Worm (Caenorhabditis elegans) whole organism, L4 larva: ENCODE measurements around the gene blos-8.

ENCODE experiments used
- D1046.2 ChIP-seq: fragments of 200-800 bp; sonication (Bioruptor generic); IDR thresholded peaks from 2 replicates; pipeline ENCODE4 v1.3.6; 2022; ENCODE audit warnings: missing genetic modification characterization, missing compliant biosample characterization
- F37D6.2 ChIP-seq: sonication (generic microtip); optimal IDR thresholded peaks from 2 replicates; lab custom pipeline; 2016; ENCODE audit warnings: mild to moderate bottlenecking, missing genetic modification characterization, missing compliant biosample characterization
- T20F7.1 ChIP-seq: fragments of 200-800 bp; sonication (Bioruptor generic); optimal IDR thresholded peaks from 2 replicates; lab custom pipeline; 2018; ENCODE audit warnings: mild to moderate bottlenecking, missing genetic modification characterization, missing compliant biosample characterization
- Y105C5A.15 ChIP-seq: fragments of 200-800 bp; sonication (Bioruptor generic); IDR thresholded peaks from 2 replicates; pipeline ENCODE4 v1.3.6; 2022; ENCODE audit warnings: missing genetic modification characterization, missing compliant biosample characterization
- Y75B8A.6 ChIP-seq: fragments of 200-800 bp; sonication (Bioruptor generic); IDR thresholded peaks from 2 replicates; pipeline ENCODE4 v1.3.6; 2022; ENCODE audit warnings: missing genetic modification reagents, missing genetic modification characterization, missing compliant biosample characterization
- ZK337.2 ChIP-seq: fragments of 200-800 bp; sonication (Bioruptor generic); IDR thresholded peaks from 2 replicates; pipeline ENCODE4 v1.3.6; 2022; ENCODE audit warnings: missing genetic modification reagents, missing genetic modification characterization, missing compliant biosample characterization
- aly-2 ChIP-seq: sonication (generic microtip); optimal IDR thresholded peaks from 2 replicates; lab custom pipeline; 2018; ENCODE audit warnings: missing biosample characterization, missing genetic modification characterization
- attf-4 ChIP-seq: sonication (generic microtip); optimal IDR thresholded peaks from 3 replicates; lab custom pipeline; 2017; ENCODE audit warnings: missing biosample characterization, missing genetic modification characterization
- ceh-28 ChIP-seq: fragments of 150-350 bp; optimal IDR thresholded peaks from 2 replicates; lab custom pipeline; 2014; ENCODE audit warnings: missing biosample characterization, missing genetic modification reagents, missing genetic modification characterization
- ceh-32 ChIP-seq: sonication (generic microtip); optimal IDR thresholded peaks from 2 replicates; lab custom pipeline; 2016; ENCODE audit warnings: mild to moderate bottlenecking, missing genetic modification characterization, missing compliant biosample characterization; ENCODE audit not compliant: poor library complexity
- ceh-62 ChIP-seq: sonication (generic microtip); optimal IDR thresholded peaks from 2 replicates; lab custom pipeline; 2017; ENCODE audit warnings: missing biosample characterization, missing genetic modification characterization
- ceh-82 ChIP-seq: sonication (generic microtip); optimal IDR thresholded peaks from 2 replicates; lab custom pipeline; 2017; ENCODE audit warnings: missing biosample characterization, missing genetic modification characterization
- ces-1 ChIP-seq: fragments of 150-350 bp; sonication (generic microtip); optimal IDR thresholded peaks from 4 replicates; lab custom pipeline; 2014; ENCODE audit warnings: missing biosample characterization, missing genetic modification reagents, missing genetic modification characterization
- daf-12 ChIP-seq: fragments of 150-350 bp; optimal IDR thresholded peaks from 2 replicates; lab custom pipeline; 2014; ENCODE audit warnings: missing biosample characterization, missing genetic modification reagents, missing genetic modification characterization
- daf-16 ChIP-seq, 3 experiments: sonication (generic microtip); optimal IDR thresholded peaks; 2 replicates each; lab custom pipeline; 2016 to 2017; ENCODE audit warnings: missing genetic modification characterization in 3 of 3, missing genetic modification reagents in 3 of 3, mild to moderate bottlenecking in 2 of 3, missing compliant biosample characterization in 2 of 3, missing biosample characterization in 1 of 3, moderate library complexity in 1 of 3
- daf-19 ChIP-seq: fragments of 200-800 bp; sonication (Bioruptor generic); conservative IDR thresholded peaks from 2 replicates; pipeline ENCODE4 v1.3.6; 2022; ENCODE audit warnings: missing genetic modification characterization, missing compliant biosample characterization
- daf-8 ChIP-seq: fragments of 200-800 bp; sonication (Bioruptor generic); IDR thresholded peaks from 2 replicates; pipeline ENCODE4 v1.3.6; 2022; ENCODE audit warnings: missing genetic modification characterization, missing compliant biosample characterization
- dmd-8 ChIP-seq: fragments of 200-800 bp; sonication (Bioruptor generic); IDR thresholded peaks from 2 replicates; pipeline ENCODE4 v1.3.6; 2022; ENCODE audit warnings: missing genetic modification characterization, missing compliant biosample characterization
- dmd-9 ChIP-seq: fragments of 200-800 bp; sonication (Bioruptor generic); IDR thresholded peaks from 2 replicates; pipeline ENCODE4 v1.3.6; 2022; ENCODE audit warnings: missing genetic modification reagents, missing genetic modification characterization, missing compliant biosample characterization
- dpl-1 ChIP-seq: fragments of 150-350 bp; optimal IDR thresholded peaks from 2 replicates; lab custom pipeline; 2014; ENCODE audit warnings: missing biosample characterization, missing genetic modification reagents, missing genetic modification characterization
- duxl-1 ChIP-seq: sonication (generic microtip); optimal IDR thresholded peaks from 2 replicates; lab custom pipeline; 2016; ENCODE audit warnings: mild to moderate bottlenecking, missing genetic modification characterization, moderate library complexity, missing compliant biosample characterization; ENCODE audit not compliant: poor library complexity
- dve-1 ChIP-seq: sonication (generic microtip); optimal IDR thresholded peaks from 2 replicates; lab custom pipeline; 2017; ENCODE audit warnings: antibody characterized with exemption, mild to moderate bottlenecking, missing genetic modification characterization, missing compliant biosample characterization; ENCODE audit not compliant: insufficient read depth
- egl-27 ChIP-seq: sonication (generic microtip); optimal IDR thresholded peaks from 3 replicates; lab custom pipeline; 2017; ENCODE audit warnings: missing biosample characterization, missing genetic modification reagents, missing genetic modification characterization
- gei-8 ChIP-seq: fragments of 200-800 bp; sonication (Bioruptor generic); optimal IDR thresholded peaks from 2 replicates; lab custom pipeline; 2018; ENCODE audit warnings: mild to moderate bottlenecking, missing genetic modification characterization, missing compliant biosample characterization
- hlh-30 ChIP-seq: sonication (generic microtip); optimal IDR thresholded peaks from 2 replicates; lab custom pipeline; 2017; ENCODE audit warnings: antibody characterized with exemption, mild to moderate bottlenecking, missing genetic modification characterization, missing compliant biosample characterization; ENCODE audit not compliant: insufficient read depth
- jun-1 ChIP-seq: fragments of 150-350 bp; optimal IDR thresholded peaks from 2 replicates; lab custom pipeline; 2014; ENCODE audit warnings: missing biosample characterization, missing genetic modification reagents, missing genetic modification characterization
- lin-1 ChIP-seq: fragments of 200-800 bp; sonication (Bioruptor generic); IDR thresholded peaks from 2 replicates; pipeline ENCODE4 v1.3.6; 2022; ENCODE audit warnings: missing genetic modification reagents, missing genetic modification characterization, missing compliant biosample characterization
- lin-15B ChIP-seq: fragments of 150-350 bp; sonication (generic microtip); optimal IDR thresholded peaks from 3 replicates; lab custom pipeline; 2014; ENCODE audit warnings: missing biosample characterization, missing genetic modification characterization
- lin-39 ChIP-seq: fragments of 150-350 bp; optimal IDR thresholded peaks from 2 replicates; lab custom pipeline; 2014; ENCODE audit warnings: missing biosample characterization, missing genetic modification reagents, missing genetic modification characterization
- lir-3 ChIP-seq: sonication (generic microtip); optimal IDR thresholded peaks from 2 replicates; lab custom pipeline; 2016; ENCODE audit warnings: mild to moderate bottlenecking, missing genetic modification characterization, missing compliant biosample characterization
- lsy-2 ChIP-seq, 2 experiments: fragments of 150-350 bp in 1 of 2; sonication (generic microtip) in 1 of 2; optimal IDR thresholded peaks; 2 replicates each; lab custom pipeline; 2014 to 2017; ENCODE audit warnings: missing biosample characterization in 2 of 2, missing genetic modification characterization in 2 of 2
- madf-9 ChIP-seq: fragments of 200-800 bp; sonication (Bioruptor generic); conservative IDR thresholded peaks from 2 replicates; pipeline ENCODE4 v1.3.6; 2022; ENCODE audit warnings: missing genetic modification reagents, missing genetic modification characterization, missing compliant biosample characterization
- mdt-29 ChIP-seq: fragments of 200-800 bp; sonication (Bioruptor generic); IDR thresholded peaks from 2 replicates; pipeline ENCODE4 v1.3.6; 2022; ENCODE audit warnings: missing genetic modification reagents, missing genetic modification characterization, missing compliant biosample characterization
- mep-1 ChIP-seq: fragments of 150-350 bp; sonication (generic microtip); optimal IDR thresholded peaks from 3 replicates; lab custom pipeline; 2014; ENCODE audit warnings: missing biosample characterization, missing genetic modification characterization
- nhr-11 ChIP-seq: fragments of 150-350 bp; optimal IDR thresholded peaks from 2 replicates; lab custom pipeline; 2014; ENCODE audit warnings: missing biosample characterization, missing genetic modification characterization
- nhr-25 ChIP-seq: sonication (generic microtip); optimal IDR thresholded peaks from 2 replicates; lab custom pipeline; 2017; ENCODE audit warnings: missing genetic modification characterization, mild to moderate bottlenecking, missing compliant biosample characterization, antibody characterized with exemption, moderate library complexity, borderline replicate concordance; ENCODE audit not compliant: insufficient read depth
- nhr-48 ChIP-seq: sonication (generic microtip); optimal IDR thresholded peaks from 2 replicates; lab custom pipeline; 2016; ENCODE audit warnings: mild to moderate bottlenecking, missing genetic modification characterization, missing compliant biosample characterization
- nhr-76 ChIP-seq: fragments of 150-350 bp; optimal IDR thresholded peaks from 2 replicates; lab custom pipeline; 2014; ENCODE audit warnings: missing biosample characterization, missing genetic modification characterization
- php-3 ChIP-seq: fragments of 200-800 bp; sonication (Bioruptor generic); IDR thresholded peaks from 2 replicates; pipeline ENCODE4 v1.3.6; 2022; ENCODE audit warnings: missing genetic modification reagents, missing genetic modification characterization, missing compliant biosample characterization
- pqm-1 ChIP-seq: sonication (generic microtip); optimal IDR thresholded peaks from 2 replicates; lab custom pipeline; 2017; ENCODE audit warnings: missing biosample characterization, missing genetic modification characterization
- snpc-1.2 ChIP-seq: fragments of 200-800 bp; sonication (Bioruptor generic); IDR thresholded peaks from 2 replicates; pipeline ENCODE4 v1.3.6; 2022; ENCODE audit warnings: missing genetic modification reagents, missing genetic modification characterization, missing compliant biosample characterization
- snpc-4 ChIP-seq: fragments of 150-350 bp; optimal IDR thresholded peaks from 2 replicates; lab custom pipeline; 2014; ENCODE audit warnings: missing biosample characterization, missing genetic modification characterization
- spr-1 ChIP-seq: sonication (generic microtip); optimal IDR thresholded peaks from 2 replicates; lab custom pipeline; 2016; ENCODE audit warnings: mild to moderate bottlenecking, missing genetic modification characterization, missing compliant biosample characterization
- spr-3 ChIP-seq: fragments of 200-800 bp; sonication (Bioruptor generic); optimal IDR thresholded peaks from 2 replicates; lab custom pipeline; 2018; ENCODE audit warnings: mild to moderate bottlenecking, missing genetic modification characterization, missing compliant biosample characterization
- unc-39 ChIP-seq: sonication (generic microtip); optimal IDR thresholded peaks from 2 replicates; lab custom pipeline; 2017; ENCODE audit warnings: missing biosample characterization, missing genetic modification characterization
- unc-62 ChIP-seq, 3 experiments: fragments of 150-350 bp in 1 of 3; sonication (generic microtip); optimal IDR thresholded peaks in 2 of 3; peaks in 1 of 3; 1 replicate in 1 of 3; 2 replicates in 2 of 3; lab custom pipeline; 2014 to 2017; ENCODE audit warnings: missing biosample characterization in 3 of 3, missing genetic modification characterization in 3 of 3, missing genetic modification reagents in 3 of 3, missing genotype in 1 of 3
- vab-7 ChIP-seq: fragments of 200-800 bp; sonication (Bioruptor generic); IDR thresholded peaks from 2 replicates; pipeline ENCODE4 v1.3.6; 2022; ENCODE audit warnings: missing genetic modification reagents, missing genetic modification characterization, missing compliant biosample characterization
- zip-2 ChIP-seq: fragments of 150-350 bp; optimal IDR thresholded peaks from 2 replicates; lab custom pipeline; 2014; ENCODE audit warnings: missing biosample characterization, missing genetic modification characterization
- ztf-7 ChIP-seq: fragments of 150-350 bp; optimal IDR thresholded peaks from 2 replicates; lab custom pipeline; 2014; ENCODE audit warnings: missing biosample characterization, missing genetic modification characterization

blos-8 gene

DNA sequence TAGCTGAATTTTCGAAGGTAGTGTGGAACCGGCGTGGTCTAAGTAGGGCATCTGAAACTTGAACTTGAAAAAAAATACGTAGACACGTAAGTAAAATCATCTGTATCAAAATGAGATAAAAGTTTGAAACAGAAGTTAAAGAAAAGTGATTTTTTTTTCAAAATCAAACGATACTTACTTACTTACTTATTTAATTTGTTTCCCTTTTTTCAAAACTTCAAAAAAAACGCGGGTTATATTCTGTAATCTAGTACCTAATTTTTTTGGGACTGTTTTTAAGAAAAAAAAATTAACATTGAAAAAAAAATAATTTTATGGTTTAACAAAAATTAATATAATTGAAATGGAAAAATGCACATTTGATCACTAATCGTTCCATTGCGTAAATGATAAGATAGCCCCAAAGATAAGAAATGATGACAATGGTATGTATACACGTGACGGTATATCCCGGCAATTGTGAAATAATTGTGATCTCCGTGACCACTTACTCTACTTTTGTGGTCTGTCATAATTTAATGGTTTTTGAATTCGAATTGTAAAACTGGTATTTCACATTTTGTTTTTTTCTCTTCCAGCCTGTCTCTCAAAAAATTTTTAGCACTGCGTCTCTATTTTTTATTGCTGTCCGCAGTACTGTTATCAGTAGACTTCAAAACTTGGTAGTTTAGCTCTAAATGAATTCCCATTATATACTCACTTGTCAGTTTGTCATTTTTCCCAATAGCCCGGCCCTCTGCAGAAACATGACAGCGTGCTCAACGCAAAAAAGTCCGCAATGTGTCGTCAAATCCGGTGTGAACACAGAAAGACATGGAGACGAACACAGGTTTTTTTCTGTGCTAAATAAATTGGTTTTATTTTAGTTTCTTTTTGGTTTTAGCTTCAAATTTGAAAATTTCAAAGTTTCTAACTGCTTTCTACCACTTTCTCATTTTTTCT is 10.0 kb upstream of the blos-8 start, which contains the start of gene mocs-1 (continued):
- TF ChIP-seq dmd-9 (GFP tag; lab: Robert Waterston, UW) (no peak), pqm-1 (tag; lab: Kevin White, UChicago) (peak; percentile 27), egl-27 (no peak), snpc-4 (no peak), lin-1 (GFP tag; lab: Robert Waterston, UW) (no peak), madf-9 (GFP tag; lab: Robert Waterston, UW) (no peak), dve-1 (peak; percentile 54), nhr-11 (tag; lab: Kevin White, UChicago) (no peak), daf-8 (GFP tag; lab: Robert Waterston, UW) (no peak), nhr-25 (tag; lab: Kevin White, UChicago) (no peak), mdt-29 (GFP tag; lab: Robert Waterston, UW) (no peak), php-3 (GFP tag; lab: Robert Waterston, UW) (peak; percentile 86), spr-1 (tag; lab: Kevin White, UChicago) (no peak), daf-16 (GFP tag; optimal IDR thresholded peaks at IDR 0.05; lab: Kevin White, UChicago) (no peak), daf-16 (tag; optimal IDR thresholded peaks at IDR 0.05; lab: Kevin White, UChicago) (no peak), ZK337.2 (GFP tag; lab: Robert Waterston, UW) (no peak), lin-39 (tag; lab: Kevin White, UChicago) (no peak), lin-15B (no peak), unc-62 (GFP tag; optimal IDR thresholded peaks at IDR 0.05 in 1 of 2; lab: Kevin White, UChicago) (no peak), unc-62 (tag; optimal IDR thresholded peaks at IDR 0.05; lab: Kevin White, UChicago) (no peak), snpc-1.2 (GFP tag; lab: Robert Waterston, UW) (no peak), nhr-76 (tag; lab: Kevin White, UChicago) (no peak), F37D6.2 (tag; lab: Kevin White, UChicago) (no peak), hlh-30 (peak; percentile 41), mep-1 (no peak), ztf-7 (tag; lab: Kevin White, UChicago) (no peak), ceh-82 (tag; lab: Kevin White, UChicago) (no peak), ceh-62 (tag; lab: Kevin White, UChicago) (no peak), Y75B8A.6 (GFP tag; lab: Robert Waterston, UW) (no peak), aly-2 (tag; lab: Kevin White, UChicago) (no peak), ces-1 (no peak), lsy-2 (tag; optimal IDR thresholded peaks at IDR 0.05; lab: Kevin White, UChicago) (no peak), T20F7.1 (GFP tag; lab: Kevin White, UChicago) (no peak), jun-1 (tag; lab: Kevin White, UChicago) (no peak), spr-3 (GFP tag; lab: Kevin White, UChicago) (no peak), nhr-48 (tag; lab: Kevin White, UChicago) (peak; percentile 47), zip-2 (tag; lab: Kevin White, UChicago) (no peak), Y105C5A.15 (GFP tag; lab: Robert Waterston, UW) (no peak), duxl-1 (tag; lab: Kevin White, UChicago) (no peak), ceh-32 (no peak), ceh-28 (tag; lab: Kevin White, UChicago) (no peak), dpl-1 (GFP tag; lab: Kevin White, UChicago) (peak; percentile 17), daf-12 (tag; lab: Kevin White, UChicago) (no peak), unc-39 (no peak), attf-4 (tag; lab: Kevin White, UChicago) (no peak), vab-7 (GFP tag; lab: Robert Waterston, UW) (no peak), daf-19 (GFP tag; lab: Robert Waterston, UW) (no peak), dmd-8 (GFP tag; lab: Robert Waterston, UW) (no peak), lir-3 (no peak), D1046.2 (no peak), gei-8 (GFP tag; lab: Kevin White, UChicago) (no peak)
